Worm (Caenorhabditis elegans): Measurements from ENCODE around the gene F56H9.6.

F56H9.6 gene

ce11 chrV:12629743-12630142 lies at the start of gene F56H9.6:
TSS of gene F56H9.6 (minus strand) at chrV:12629843.
- TF ChIP-seq K02D7.2 (tag; optimal IDR thresholded peaks at IDR 0.05) (no peak), ceh-31 (tag; optimal IDR thresholded peaks at IDR 0.05) (no peak), T23F11.4 (GFP tag; optimal IDR thresholded peaks at IDR 0.05) (no peak), ceh-45 (GFP tag; IDR thresholded peaks at IDR 0.05) (no peak), hlh-30 (tag; optimal IDR thresholded peaks at IDR 0.05; ENCODE audit: insufficient read depth) (no peak)

DNA sequence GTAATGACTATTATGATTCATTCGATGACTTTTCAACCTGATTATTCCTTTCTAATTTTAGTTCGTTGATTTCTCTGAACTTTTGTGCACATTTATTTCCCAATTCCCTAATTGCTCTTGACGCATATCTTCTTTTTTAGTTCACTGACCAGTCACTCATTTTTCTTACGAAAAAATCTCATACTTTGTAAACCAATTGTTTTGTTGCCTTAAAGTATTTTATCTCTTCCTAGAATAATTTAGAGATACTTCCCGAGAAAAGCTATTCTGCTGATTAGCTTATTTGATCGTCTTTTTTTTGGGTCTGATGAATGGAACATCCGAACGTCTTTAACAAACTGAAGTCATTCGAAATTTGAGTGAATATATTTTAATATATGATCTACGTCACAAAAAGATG lies 49.6 kb upstream of the F56H9.6 start:
- TF ChIP-seq K02D7.2 (tag; optimal IDR thresholded peaks at IDR 0.05) (no peak), unc-86 (tag; optimal IDR thresholded peaks at IDR 0.05) (no peak), dve-1 (tag; optimal IDR thresholded peaks at IDR 0.05) (no peak)

DNA sequence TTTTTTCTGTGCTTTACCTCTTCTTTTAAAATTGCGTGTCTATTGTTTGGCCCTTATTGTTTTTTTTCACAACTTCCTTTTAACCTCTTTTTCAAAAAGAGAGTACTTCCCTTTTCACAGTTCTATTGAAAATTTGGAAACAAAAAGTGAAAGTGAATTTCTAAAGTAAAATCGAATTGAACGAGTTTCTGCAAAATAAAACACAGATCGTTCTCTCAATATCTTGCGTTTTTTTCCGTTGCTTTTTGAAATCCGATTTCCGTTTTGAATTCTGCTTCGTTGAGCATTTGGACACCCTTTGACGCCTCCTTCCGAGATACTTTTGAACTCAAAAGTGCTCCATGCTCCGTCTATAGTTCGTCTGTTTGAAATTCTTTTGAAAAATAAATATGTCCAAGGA lies 46.7 kb upstream of the F56H9.6 start:
- TF ChIP-seq madf-2 (tag; optimal IDR thresholded peaks at IDR 0.05) (no peak), unc-3 (GFP tag; conservative IDR thresholded peaks at IDR 0.05) (no peak), unc-3 (tag; optimal IDR thresholded peaks at IDR 0.05) (no peak), nhr-232 (tag; optimal IDR thresholded peaks at IDR 0.05) (no peak), ceh-22 (tag; optimal IDR thresholded peaks at IDR 0.05) (no peak), eyg-1 (tag; optimal IDR thresholded peaks at IDR 0.05) (no peak), dmd-4 (tag; optimal IDR thresholded peaks at IDR 0.05; ENCODE audit: borderline replicate concordance) (no peak)

DNA sequence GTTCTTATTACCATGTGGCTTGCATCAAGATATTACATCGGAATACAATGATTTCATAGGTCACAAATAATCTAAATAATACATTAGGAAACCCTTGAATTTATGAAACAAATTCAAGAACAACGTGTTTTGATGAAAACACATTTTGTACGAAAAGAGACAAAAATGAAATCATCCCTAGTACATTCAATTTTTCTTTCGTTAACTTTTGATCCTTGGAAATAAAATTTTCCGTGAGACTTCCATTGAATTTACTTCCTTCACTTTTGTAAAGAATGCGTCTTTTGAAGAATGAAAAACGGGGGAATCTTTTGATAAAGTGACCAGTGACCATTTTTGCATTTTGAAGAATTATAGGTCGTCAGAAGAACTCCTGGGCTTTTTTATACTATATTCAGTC lies 44.1 kb upstream of the F56H9.6 start:
- TF ChIP-seq lim-6 (tag; optimal IDR thresholded peaks at IDR 0.05) (no peak), unc-55 (GFP tag; optimal IDR thresholded peaks at IDR 0.05) (no peak), ceh-22 (tag; optimal IDR thresholded peaks at IDR 0.05) (no peak), ceh-31 (tag; optimal IDR thresholded peaks at IDR 0.05) (no peak), hlh-6 (tag; optimal IDR thresholded peaks at IDR 0.05) (no peak), ceh-48 (tag; optimal IDR thresholded peaks at IDR 0.05) (no peak), K09A11.1 (tag; optimal IDR thresholded peaks at IDR 0.05; ENCODE audit: insufficient read depth) (no peak), hlh-8 (tag; optimal IDR thresholded peaks at IDR 0.05) (no peak), dmd-4 (tag; optimal IDR thresholded peaks at IDR 0.05; ENCODE audit: borderline replicate concordance) (no peak), sox-4 (tag; optimal IDR thresholded peaks at IDR 0.05) (no peak), pqm-1 (tag; optimal IDR thresholded peaks at IDR 0.05) (no peak), tbx-2 (tag; optimal IDR thresholded peaks at IDR 0.05) (no peak), C08G9.2 (tag; optimal IDR thresholded peaks at IDR 0.05) (no peak), eyg-1 (tag; optimal IDR thresholded peaks at IDR 0.05) (no peak), ceh-30 (tag; optimal IDR thresholded peaks at IDR 0.05) (no peak), K02D7.2 (tag; optimal IDR thresholded peaks at IDR 0.05) (no peak)

- TF ChIP-seq T23F11.4 (GFP tag; optimal IDR thresholded peaks at IDR 0.05): no peak
- no peak for TF ChIP-seq pros-1 (tag; optimal IDR thresholded peaks at IDR 0.05)
- no peak for TF ChIP-seq unc-55 (GFP tag; optimal IDR thresholded peaks at IDR 0.05)
- TF ChIP-seq ceh-14 (tag; optimal IDR thresholded peaks at IDR 0.05): no peak
- TF ChIP-seq hlh-15 (tag; optimal IDR thresholded peaks at IDR 0.05): no peak
- TF ChIP-seq ceh-48 (tag; optimal IDR thresholded peaks at IDR 0.05): no peak
- no peak for TF ChIP-seq ets-4 (tag; optimal IDR thresholded peaks at IDR 0.05)
- TF ChIP-seq pha-4 (tag; optimal IDR thresholded peaks at IDR 0.05): no peak
- TF ChIP-seq ceh-22 (tag; optimal IDR thresholded peaks at IDR 0.05): no peak
- no peak for TF ChIP-seq elt-2 (tag; optimal IDR thresholded peaks at IDR 0.05)
- TF ChIP-seq pqm-1 (tag; optimal IDR thresholded peaks at IDR 0.05): no peak
These were observed 41.0 kb upstream of the F56H9.6 start, which contains the start of gene srx-116 for ce11 chrV:12670607-12671006. TSS of gene srx-116 (plus strand) at chrV:12670907.

- TF ChIP-seq ceh-18 (tag; optimal IDR thresholded peaks at IDR 0.05) (no peak), T23F11.4 (GFP tag; optimal IDR thresholded peaks at IDR 0.05) (no peak), K09A11.1 (tag; optimal IDR thresholded peaks at IDR 0.05; ENCODE audit: insufficient read depth) (no peak), pat-9 (tag; optimal IDR thresholded peaks at IDR 0.05) (no peak), fax-1 (tag; optimal IDR thresholded peaks at IDR 0.05) (no peak), eyg-1 (tag; optimal IDR thresholded peaks at IDR 0.05) (no peak), C08G9.2 (tag; optimal IDR thresholded peaks at IDR 0.05) (no peak), pha-4 (tag; optimal IDR thresholded peaks at IDR 0.05) (no peak), fkh-6 (tag; optimal IDR thresholded peaks at IDR 0.05) (no peak), ceh-22 (tag; optimal IDR thresholded peaks at IDR 0.05) (no peak), ama-1 (optimal IDR thresholded peaks at IDR 0.05) (no peak), dmd-4 (tag; optimal IDR thresholded peaks at IDR 0.05; ENCODE audit: borderline replicate concordance) (no peak), che-1 (tag; optimal IDR thresholded peaks at IDR 0.05) (no peak), ceh-6 (GFP tag; optimal IDR thresholded peaks at IDR 0.05) (no peak), madf-2 (tag; optimal IDR thresholded peaks at IDR 0.05) (no peak), unc-55 (GFP tag; optimal IDR thresholded peaks at IDR 0.05) (no peak)
These were observed 38.3 kb upstream of the F56H9.6 start, which contains the start of gene W05B10.4 for ce11 chrV:12667926-12668325. TSS of gene W05B10.4 (plus strand) at chrV:12668226.
